Fruit fly (Drosophila melanogaster): ENCODE data around the gene kmg.

kmg gene

DNA sequence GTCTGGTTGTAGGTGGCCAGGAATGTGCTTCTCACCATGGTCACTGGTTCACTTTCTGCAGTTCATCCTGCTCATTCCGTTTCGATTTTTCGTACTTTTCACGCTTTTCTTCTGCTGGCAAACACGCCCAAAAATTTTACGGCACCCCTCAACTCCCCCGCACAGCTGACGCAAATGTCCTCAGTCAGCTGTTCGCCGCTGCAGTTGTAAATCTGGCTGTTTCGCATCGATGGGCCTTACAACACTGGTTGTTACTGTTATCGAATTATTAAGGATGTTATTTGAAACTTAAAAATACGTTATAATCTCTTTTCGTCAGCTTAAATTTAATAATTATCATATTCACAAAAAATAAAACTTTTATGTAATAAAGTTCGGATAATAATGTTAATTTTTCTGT lies 22.1 kb downstream of the kmg start, which contains the start of gene Mgat3 (continued):
- TF ChIP-seq Dref (GFP tag; IDR thresholded peaks at IDR 0.05) (peak; percentile 44), CG6689 (GFP tag; IDR thresholded peaks at IDR 0.05) (no peak), stc (GFP tag; IDR thresholded peaks at IDR 0.05) (no peak), Dek (tag; optimal IDR thresholded peaks at IDR 0.05) (no peak), CG10267 (tag; optimal IDR thresholded peaks at IDR 0.05) (peak; percentile 94), CG17186 (GFP tag; optimal IDR thresholded peaks at IDR 0.05) (no peak), Atf6 (GFP tag; IDR thresholded peaks at IDR 0.05) (no peak), az2 (GFP tag; optimal IDR thresholded peaks at IDR 0.05) (no peak), ase (GFP tag; IDR thresholded peaks at IDR 0.05) (no peak), CG3995 (GFP tag; optimal IDR thresholded peaks at IDR 0.05) (peak; percentile 1), ato (GFP tag; IDR thresholded peaks at IDR 0.05; ENCODE audit: partially characterized antibody) (no peak), trem (tag; optimal IDR thresholded peaks at IDR 0.05) (peak; percentile 5), CG7987 (GFP tag; optimal IDR thresholded peaks at IDR 0.05) (no peak), gcm2 (GFP tag; optimal IDR thresholded peaks at IDR 0.05) (no peak), mam (GFP tag; optimal IDR thresholded peaks at IDR 0.05) (no peak), unc-4 (GFP tag; IDR thresholded peaks at IDR 0.05; ENCODE audit: partially characterized antibody) (no peak), Aef1 (GFP tag; IDR thresholded peaks at IDR 0.05) (no peak), CG11085 (GFP tag; IDR thresholded peaks at IDR 0.05) (no peak), Xrp1 (GFP tag; IDR thresholded peaks at IDR 0.05) (no peak), CG2116 (GFP tag; optimal IDR thresholded peaks at IDR 0.05) (peak; percentile 55), tll (GFP tag; optimal IDR thresholded peaks at IDR 0.05) (no peak), ind (GFP tag; optimal IDR thresholded peaks at IDR 0.05) (no peak), CG3726 (GFP tag; IDR thresholded peaks at IDR 0.05) (no peak), zen (tag; optimal IDR thresholded peaks at IDR 0.05) (no peak), Sox100B (GFP tag; optimal IDR thresholded peaks at IDR 0.05) (no peak), tgo (GFP tag; IDR thresholded peaks at IDR 0.05) (no peak), Ets65A (GFP tag) (no peak), Hr78 (GFP tag; optimal IDR thresholded peaks at IDR 0.05) (no peak), Rx (GFP tag; IDR thresholded peaks at IDR 0.05) (no peak), bsh (GFP tag; optimal IDR thresholded peaks at IDR 0.05) (no peak), BEAF-32 (GFP tag; optimal IDR thresholded peaks at IDR 0.05) (peak; percentile 13), dan (GFP tag; IDR thresholded peaks at IDR 0.05) (no peak)

- TF ChIP-seq Med (GFP tag) (peak; percentile 20), kay (GFP tag; optimal IDR thresholded peaks at IDR 0.05) (no peak)
Observed at dm6 chr2L:13183150-13183549, 22.8 kb downstream of the kmg start, which contains the start of gene Rsph1. Rsph1 (plus strand) TSS chr2L:13183450.

- TF ChIP-seq ken (GFP tag; IDR thresholded peaks at IDR 0.05) (no peak), pita (GFP tag; optimal IDR thresholded peaks at IDR 0.05) (no peak), HLH4C (GFP tag; IDR thresholded peaks at IDR 0.05; ENCODE audit: partially characterized antibody) (no peak), grn (GFP tag; optimal IDR thresholded peaks at IDR 0.05) (no peak), CG3847 (GFP tag; IDR thresholded peaks at IDR 0.05) (no peak), HmgZ (tag; optimal IDR thresholded peaks at IDR 0.05) (peak; percentile 9), CG3407 (GFP tag; optimal IDR thresholded peaks at IDR 0.05) (no peak), Dbx (GFP tag; IDR thresholded peaks at IDR 0.05) (0 out of 3 replicates have a peak, but pooled peaks have one; percentile 37), inv (GFP tag; IDR thresholded peaks at IDR 0.05; ENCODE audit: partially characterized antibody) (no peak), sob (GFP tag; IDR thresholded peaks at IDR 0.05) (no peak; the same call in 1 of the 2 replicates), gsb-n (tag; optimal IDR thresholded peaks at IDR 0.05) (no peak), gfzf (GFP tag; optimal IDR thresholded peaks at IDR 0.05) (no peak), lola (GFP tag; optimal IDR thresholded peaks at IDR 0.05) (no peak), jigr1 (GFP tag; IDR thresholded peaks at IDR 0.05) (no peak), Kr (GFP tag; optimal IDR thresholded peaks at IDR 0.05) (no peak), C15 (GFP tag; IDR thresholded peaks at IDR 0.05) (no peak), CG13624 (GFP tag; optimal IDR thresholded peaks at IDR 0.05) (no peak)
Observed at dm6 chr2L:13190534-13190933, 30.2 kb downstream of the kmg start.

Data from whole organism, embryonic.